Fruit fly (Drosophila melanogaster) whole organism, prepupa: ENCODE data around the gene CG2889.

ENCODE experiments used
- CG32006 ChIP-seq: fragments of 200-800 bp; sonication (Bioruptor generic); optimal IDR thresholded peaks from 3 replicates; lab custom pipeline; 2017; ENCODE audit warnings: missing biosample characterization, mild to moderate bottlenecking, missing genetic modification characterization
- Hr39 ChIP-seq: fragments of 200-800 bp; sonication (Bioruptor generic); optimal IDR thresholded peaks from 2 replicates; lab custom pipeline; 2016; ENCODE audit warnings: missing biosample characterization, missing genetic modification characterization
- svp ChIP-seq: fragments of 200-800 bp; sonication (Bioruptor generic); peaks from one replicate; lab custom pipeline; 2016; ENCODE audit warnings: missing biosample characterization, missing genetic modification characterization

DNA sequence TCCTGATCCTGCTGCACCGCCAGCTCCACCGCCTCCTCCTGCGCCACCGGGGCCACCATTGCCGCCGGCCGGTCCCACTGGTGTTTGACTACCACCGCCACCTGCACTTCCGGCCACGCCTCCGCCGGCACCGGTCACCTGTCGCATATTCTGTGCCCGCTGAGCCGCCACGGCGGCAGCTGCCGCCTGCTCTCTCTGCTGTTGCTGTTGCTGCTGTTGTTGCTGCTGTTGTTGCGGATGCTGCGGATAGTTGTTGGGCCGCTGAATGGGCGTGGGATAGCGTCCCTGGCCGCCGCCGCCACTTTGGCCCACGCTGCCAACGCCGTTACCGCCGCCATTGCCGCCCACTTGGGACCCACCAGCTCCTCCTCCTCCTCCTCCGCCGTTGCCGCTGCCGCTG lies 9.2 kb upstream of the CG2889 start:
- no peak for TF ChIP-seq svp (GFP tag; lab: Kevin White, UChicago)
- no peak for TF ChIP-seq CG32006 (GFP tag; lab: Kevin White, UChicago)
- TF ChIP-seq Hr39 (GFP tag; lab: Kevin White, UChicago): no peak
